Fruit fly (Drosophila melanogaster) whole organism, embryonic: ENCODE measurements around the gene CG14147.

Experiments
- Atf6 ChIP-seq: fragments of 200-800 bp; sonication (Bioruptor generic); IDR thresholded peaks from 2 replicates; pipeline ENCODE4 v1.3.6; 2022; ENCODE audit warnings: missing biosample characterization, missing genetic modification characterization
- B-H2 ChIP-seq: fragments of 200-800 bp; sonication (Bioruptor generic); optimal IDR thresholded peaks from 2 replicates; lab custom pipeline; 2018; ENCODE audit warnings: missing biosample characterization, mild to moderate bottlenecking, missing genetic modification characterization
- Blimp-1 ChIP-seq: fragments of 200-800 bp; sonication (Bioruptor generic); optimal IDR thresholded peaks from 3 replicates; lab custom pipeline; 2018; ENCODE audit warnings: missing biosample characterization, missing genetic modification characterization, mild to moderate bottlenecking, moderate library complexity, missing genetic modification reagents
- Bteb2 ChIP-seq: fragments of 200-800 bp; sonication (Bioruptor generic); optimal IDR thresholded peaks from 2 replicates; lab custom pipeline; 2016; ENCODE audit warnings: missing biosample characterization, missing genetic modification characterization
- CG10267 ChIP-seq: fragments of 200-800 bp; sonication (Bioruptor generic); optimal IDR thresholded peaks from 2 replicates; lab custom pipeline; 2018; ENCODE audit warnings: missing biosample characterization, mild to moderate bottlenecking, missing genetic modification characterization, moderate library complexity
- CG11723 ChIP-seq: fragments of 200-800 bp; sonication (Bioruptor generic); optimal IDR thresholded peaks from 2 replicates; lab custom pipeline; 2017; ENCODE audit warnings: missing biosample characterization, mild to moderate bottlenecking, missing genetic modification characterization
- CG12155 ChIP-seq: fragments of 200-800 bp; sonication (Bioruptor generic); optimal IDR thresholded peaks from 3 replicates; lab custom pipeline; 2016; ENCODE audit warnings: missing biosample characterization, missing genetic modification characterization
- CG12299 ChIP-seq: fragments of 200-800 bp; sonication (Bioruptor generic); optimal IDR thresholded peaks from 2 replicates; lab custom pipeline; 2018; ENCODE audit warnings: missing biosample characterization, mild to moderate bottlenecking, missing genetic modification characterization
- CG1529 ChIP-seq: fragments of 200-800 bp; sonication (Bioruptor generic); optimal IDR thresholded peaks from 3 replicates; lab custom pipeline; 2018; ENCODE audit warnings: missing biosample characterization, missing genetic modification characterization
- CG17359 ChIP-seq: fragments of 200-800 bp; sonication (Bioruptor generic); optimal IDR thresholded peaks from 3 replicates; lab custom pipeline; 2018; ENCODE audit warnings: missing biosample characterization, mild to moderate bottlenecking, missing genetic modification characterization, moderate library complexity
- CG17802 ChIP-seq: fragments of 200-800 bp; sonication (Bioruptor generic); optimal IDR thresholded peaks from 2 replicates; lab custom pipeline; 2018; ENCODE audit warnings: missing biosample characterization, mild to moderate bottlenecking, missing genetic modification characterization, moderate library complexity
- CG17829 ChIP-seq: fragments of 200-800 bp; optimal IDR thresholded peaks from 2 replicates; lab custom pipeline; 2019; ENCODE audit warnings: missing biosample characterization, mild to moderate bottlenecking, missing genetic modification characterization, moderate library complexity
- CG17912 ChIP-seq: fragments of 200-800 bp; sonication (Bioruptor generic); optimal IDR thresholded peaks from 2 replicates; lab custom pipeline; 2018; ENCODE audit warnings: missing biosample characterization, mild to moderate bottlenecking, missing genetic modification characterization
- CG2116 ChIP-seq: fragments of 200-800 bp; sonication (Bioruptor generic); optimal IDR thresholded peaks from 3 replicates; lab custom pipeline; 2018; ENCODE audit warnings: missing biosample characterization, mild to moderate bottlenecking, missing genetic modification characterization
- CG3995 ChIP-seq: fragments of 200-800 bp; sonication (Bioruptor generic); optimal IDR thresholded peaks from 3 replicates; lab custom pipeline; 2016; ENCODE audit warnings: missing biosample characterization, missing genetic modification characterization
- CG7745 ChIP-seq: fragments of 200-800 bp; sonication (Bioruptor generic); optimal IDR thresholded peaks from 2 replicates; lab custom pipeline; 2018; ENCODE audit warnings: missing biosample characterization, mild to moderate bottlenecking, missing genetic modification characterization, moderate library complexity
- CG9727 ChIP-seq: fragments of 200-800 bp; sonication (Bioruptor generic); optimal IDR thresholded peaks from 3 replicates; lab custom pipeline; 2017; ENCODE audit warnings: missing biosample characterization, mild to moderate bottlenecking, missing genetic modification characterization
- CG9797 ChIP-seq: fragments of 200-800 bp; sonication (Bioruptor generic); optimal IDR thresholded peaks from 3 replicates; lab custom pipeline; 2018; ENCODE audit warnings: missing biosample characterization, mild to moderate bottlenecking, missing genetic modification characterization
- CrebB ChIP-seq: fragments of 200-800 bp; sonication (Bioruptor generic); optimal IDR thresholded peaks from 3 replicates; lab custom pipeline; 2018; ENCODE audit warnings: missing biosample characterization, mild to moderate bottlenecking, missing genetic modification characterization
- Doc2 ChIP-seq: fragments of 200-800 bp; sonication (Bioruptor generic); IDR thresholded peaks from 2 replicates; pipeline ENCODE4 v1.3.6; 2022; ENCODE audit warnings: missing biosample characterization, missing genetic modification characterization
- Drgx ChIP-seq: fragments of 200-800 bp; sonication (Bioruptor generic); IDR thresholded peaks from 2 replicates; pipeline ENCODE4 v1.3.6; 2022; ENCODE audit warnings: missing biosample characterization, missing genetic modification characterization
- E2f1 ChIP-seq: fragments of 200-800 bp; sonication (Bioruptor generic); IDR thresholded peaks from 2 replicates; pipeline ENCODE4 v1.3.6; 2022; ENCODE audit warnings: missing biosample characterization, missing genetic modification characterization
- H2.0 ChIP-seq: fragments of 200-800 bp; sonication (Bioruptor generic); IDR thresholded peaks from 2 replicates; pipeline ENCODE4 v1.3.6; 2022; ENCODE audit warnings: missing biosample characterization, missing genetic modification characterization
- HLHmδ ChIP-seq: fragments of 200-800 bp; sonication (Bioruptor generic); optimal IDR thresholded peaks from 2 replicates; lab custom pipeline; 2018; ENCODE audit warnings: missing biosample characterization, mild to moderate bottlenecking, missing genetic modification characterization, moderate library complexity
- NK7.1 ChIP-seq: fragments of 200-800 bp; sonication (Bioruptor generic); optimal IDR thresholded peaks from 3 replicates; lab custom pipeline; 2016; ENCODE audit warnings: missing biosample characterization, missing genetic modification characterization
- Opbp ChIP-seq: fragments of 200-800 bp; sonication (Bioruptor generic); IDR thresholded peaks from 3 replicates; pipeline ENCODE4 v1.3.6; 2022; ENCODE audit warnings: missing biosample characterization, missing genetic modification characterization; ENCODE audit not compliant: partially characterized antibody
- bsh ChIP-seq, 2 experiments: fragments of 200-800 bp; sonication (Bioruptor generic); optimal IDR thresholded peaks; 2 replicates each; lab custom pipeline; 2017 to 2018; ENCODE audit warnings: mild to moderate bottlenecking in 2 of 2, missing biosample characterization in 2 of 2, missing genetic modification characterization in 2 of 2, moderate library complexity in 1 of 2
- cwo ChIP-seq: fragments of 200-800 bp; sonication (Bioruptor generic); optimal IDR thresholded peaks from 3 replicates; lab custom pipeline; 2017; ENCODE audit warnings: missing biosample characterization, missing genetic modification characterization, mild to moderate bottlenecking, moderate library complexity, missing genetic modification reagents
- danr ChIP-seq: fragments of 200-800 bp; sonication (Bioruptor generic); IDR thresholded peaks from 2 replicates; pipeline ENCODE4 v1.3.6; 2022; ENCODE audit warnings: missing biosample characterization, missing genetic modification characterization
- dpn ChIP-seq, 2 experiments: fragments of 200-800 bp; sonication (Bioruptor generic); optimal IDR thresholded peaks; 3 replicates each; lab custom pipeline; 2016; ENCODE audit warnings: missing biosample characterization in 2 of 2, missing genetic modification characterization in 2 of 2
- emc ChIP-seq: fragments of 200-800 bp; sonication (Bioruptor generic); optimal IDR thresholded peaks from 2 replicates; lab custom pipeline; 2016; ENCODE audit warnings: missing biosample characterization, missing genetic modification characterization
- eve ChIP-seq, 2 experiments: fragments of >200 bp; optimal IDR thresholded peaks; 2 replicates each; lab custom pipeline; 2017; ENCODE audit warnings: missing biosample characterization in 2 of 2, missing genetic modification characterization in 2 of 2
- insv ChIP-seq, 2 experiments: fragments of 200-800 bp; sonication (Bioruptor generic); optimal IDR thresholded peaks; 3 replicates each; lab custom pipeline; 2016 to 2018; ENCODE audit warnings: missing biosample characterization in 2 of 2, missing genetic modification characterization in 2 of 2
- lilli ChIP-seq: fragments of 200-800 bp; sonication (Bioruptor generic); optimal IDR thresholded peaks from 3 replicates; lab custom pipeline; 2016; ENCODE audit warnings: missing biosample characterization, missing genetic modification characterization
- nerfin-1 ChIP-seq: fragments of 200-800 bp; sonication (Bioruptor generic); optimal IDR thresholded peaks from 3 replicates; lab custom pipeline; 2019; ENCODE audit warnings: missing biosample characterization, mild to moderate bottlenecking, missing genetic modification characterization, moderate library complexity
- nom ChIP-seq: fragments of 200-800 bp; sonication (Bioruptor generic); optimal IDR thresholded peaks from 2 replicates; lab custom pipeline; 2017; ENCODE audit warnings: missing biosample characterization, missing genetic modification characterization, mild to moderate bottlenecking, moderate library complexity, missing genetic modification reagents
- pum ChIP-seq: fragments of 200-800 bp; sonication (Bioruptor generic); optimal IDR thresholded peaks from 2 replicates; lab custom pipeline; 2016; ENCODE audit warnings: missing biosample characterization, missing genetic modification characterization
- sim ChIP-seq: fragments of 200-800 bp; sonication (Bioruptor generic); IDR thresholded peaks from 2 replicates; pipeline ENCODE4 v1.3.6; 2022; ENCODE audit warnings: missing biosample characterization, missing genetic modification characterization
- vvl ChIP-seq: fragments of 200-800 bp; sonication (Bioruptor generic); IDR thresholded peaks from 2 replicates; pipeline ENCODE4 v1.3.6; 2022; ENCODE audit warnings: missing biosample characterization, missing genetic modification characterization
- zf30C ChIP-seq: fragments of 200-800 bp; sonication (Bioruptor generic); optimal IDR thresholded peaks from 3 replicates; lab custom pipeline; 2018; ENCODE audit warnings: missing biosample characterization, mild to moderate bottlenecking, missing genetic modification characterization

CG14147 gene

dm6 chr3L:10972348-10972747 is at the start of gene CG14147:
TSS of gene CG14147 (plus strand) at chr3L:10972648.
- TF ChIP-seq emc (GFP tag; lab: Kevin White, UChicago) (no peak), CG7745 (tag; lab: Kevin White, UChicago) (peak; percentile 18), vvl (GFP tag; lab: Robert Waterston, UW) (peak; percentile 38; the same call in 1 of the 2 replicates), NK7.1 (GFP tag; lab: Kevin White, UChicago) (no peak), CG17829 (tag; lab: Kevin White, UChicago) (no peak), eve (GFP tag; optimal IDR thresholded peaks at IDR 0.05; lab: Kevin White, UChicago) (no peak), Blimp-1 (GFP tag; lab: Kevin White, UChicago) (peak; percentile 50), CrebB (no peak), pum (GFP tag; lab: Kevin White, UChicago) (no peak)

- TF ChIP-seq Drgx: peak; percentile 33; the same call in 1 of the 2 replicates
- no peak for TF ChIP-seq zf30C (GFP tag; lab: Kevin White, UChicago)
- TF ChIP-seq CG12299 (tag; lab: Kevin White, UChicago): no peak
- TF ChIP-seq HLHmδ (GFP tag; lab: Kevin White, UChicago): no peak
- TF ChIP-seq bsh (GFP tag; optimal IDR thresholded peaks at IDR 0.05; lab: Kevin White, UChicago): peak in 1 of 2 experiments; percentile 52
- peak; percentile 9 for TF ChIP-seq nom (GFP tag; lab: Kevin White, UChicago)
- no peak for TF ChIP-seq lilli (GFP tag; lab: Kevin White, UChicago)
- no peak for TF ChIP-seq CG1529 (GFP tag; lab: Kevin White, UChicago)
- TF ChIP-seq cwo: no peak
- TF ChIP-seq CG3995 (GFP tag; lab: Kevin White, UChicago): no peak
- no peak for TF ChIP-seq CG10267 (tag; lab: Kevin White, UChicago)
- no peak for TF ChIP-seq dpn (GFP tag; optimal IDR thresholded peaks at IDR 0.05; lab: Kevin White, UChicago)
Observed at dm6 chr3L:10922973-10923372, 49.5 kb upstream of the CG14147 start.

- TF ChIP-seq CG11723 (no peak), CG12155 (GFP tag; lab: Kevin White, UChicago) (no peak), E2f1 (no peak), CG9727 (no peak), CG9797 (GFP tag; lab: Kevin White, UChicago) (no peak), CG2116 (no peak), Doc2 (GFP tag; lab: Robert Waterston, UW) (no peak), H2.0 (no peak), nerfin-1 (no peak), danr (no peak), Opbp (GFP tag; lab: Robert Waterston, UW) (no peak), insv (GFP tag; optimal IDR thresholded peaks at IDR 0.05; lab: Kevin White, UChicago) (no peak)
Observed at dm6 chr3L:10924683-10925082, 47.8 kb upstream of the CG14147 start.

dm6 chr3L:10927349-10927748 is 45.1 kb upstream of the CG14147 start:
- TF ChIP-seq CG17802: no peak
- no peak for TF ChIP-seq Bteb2 (GFP tag; lab: Kevin White, UChicago)
- TF ChIP-seq CG17912: no peak
- no peak for TF ChIP-seq sim (GFP tag; lab: Robert Waterston, UW)
- no peak for TF ChIP-seq Atf6 (GFP tag; lab: Robert Waterston, UW)
- no peak for TF ChIP-seq CG17359
- no peak for TF ChIP-seq B-H2
- TF ChIP-seq, all 482 proteins: peak for 0
